Fruit fly (Drosophila melanogaster) whole organism: ENCODE measurements around the gene Ucp4C.

Experiments
- psq ChIP-seq: fragments of >200 bp; optimal IDR thresholded peaks from 2 replicates; lab custom pipeline; 2017
- usp ChIP-seq: fragments of >200 bp; optimal IDR thresholded peaks from 2 replicates; lab custom pipeline; 2017; ENCODE audit warnings: missing biosample characterization, missing genetic modification characterization, mixed read lengths

dm6 chr2L:6012303-6013070, 44.1 kb downstream of the Ucp4C start, which contains the start of gene CG9098:
- TF ChIP-seq psq (lab: Kevin White, UChicago) (no peak), usp (GFP tag; lab: Kevin White, UChicago) (no peak)
